Worm (Caenorhabditis elegans) whole organism, L1 larva: ENCODE results near the gene snb-5.

Experiments used
- C16A3.4 ChIP-seq: fragments of 150-350 bp; optimal IDR thresholded peaks from 2 replicates; lab custom pipeline; 2014; ENCODE audit warnings: missing biosample characterization, missing genetic modification characterization
- C34B4.2 ChIP-seq: sonication (generic microtip); optimal IDR thresholded peaks from 2 replicates; lab custom pipeline; 2017; ENCODE audit warnings: mild to moderate bottlenecking, missing genetic modification characterization, missing compliant biosample characterization
- Y116A8C.19 ChIP-seq: sonication (generic microtip); optimal IDR thresholded peaks from 2 replicates; lab custom pipeline; 2016; ENCODE audit warnings: missing compliant biosample characterization, missing genetic modification characterization, borderline replicate concordance
- aha-1 ChIP-seq: fragments of 150-350 bp; optimal IDR thresholded peaks from 2 replicates; lab custom pipeline; 2014; ENCODE audit warnings: missing biosample characterization, missing genetic modification characterization
- alr-1 ChIP-seq: fragments of 200-800 bp; sonication (Bioruptor generic); optimal IDR thresholded peaks from 2 replicates; lab custom pipeline; 2018; ENCODE audit warnings: borderline replicate concordance, mild to moderate bottlenecking, missing genetic modification characterization, missing compliant biosample characterization
- aly-2 ChIP-seq: fragments of 150-350 bp; optimal IDR thresholded peaks from 2 replicates; lab custom pipeline; 2014; ENCODE audit warnings: missing biosample characterization, missing genetic modification characterization
- blmp-1 ChIP-seq: fragments of 150-350 bp; optimal IDR thresholded peaks from 2 replicates; lab custom pipeline; 2014; ENCODE audit warnings: missing biosample characterization, missing genetic modification characterization
- ceh-8 ChIP-seq: fragments of 200-800 bp; sonication (Bioruptor generic); optimal IDR thresholded peaks from 2 replicates; lab custom pipeline; 2018; ENCODE audit warnings: mild to moderate bottlenecking, missing genetic modification characterization, moderate library complexity, missing compliant biosample characterization
- ceh-90 ChIP-seq: sonication (generic microtip); optimal IDR thresholded peaks from 2 replicates; lab custom pipeline; 2016; ENCODE audit warnings: missing genetic modification characterization, missing compliant biosample characterization
- dpl-1 ChIP-seq, 3 experiments: fragments of 150-350 bp in 2 of 3; sonication (generic microtip) in 1 of 3; optimal IDR thresholded peaks; 2 replicates each; lab custom pipeline; 2014 to 2017; ENCODE audit warnings: missing biosample characterization in 3 of 3, missing genetic modification characterization in 3 of 3, missing genetic modification reagents in 3 of 3
- efl-3 ChIP-seq: fragments of 200-800 bp; sonication (Bioruptor generic); optimal IDR thresholded peaks from 2 replicates; lab custom pipeline; 2018; ENCODE audit warnings: mild to moderate bottlenecking, missing genetic modification characterization, missing compliant biosample characterization
- egl-13 ChIP-seq: sonication (generic microtip); optimal IDR thresholded peaks from 2 replicates; lab custom pipeline; 2016; ENCODE audit warnings: missing genotype, missing genetic modification reagents, missing genetic modification characterization, missing compliant biosample characterization
- fkh-8 ChIP-seq: sonication (generic microtip); optimal IDR thresholded peaks from 2 replicates; lab custom pipeline; 2016; ENCODE audit warnings: mild to moderate bottlenecking, missing genetic modification characterization, missing compliant biosample characterization
- fos-1 ChIP-seq: fragments of 150-350 bp; optimal IDR thresholded peaks from 2 replicates; lab custom pipeline; 2014; ENCODE audit warnings: missing biosample characterization, missing genetic modification characterization
- hlh-4 ChIP-seq: sonication (generic microtip); optimal IDR thresholded peaks from 2 replicates; lab custom pipeline; 2016; ENCODE audit warnings: mild to moderate bottlenecking, missing genetic modification characterization, missing compliant biosample characterization
- hpl-2 ChIP-seq: fragments of 150-350 bp; optimal IDR thresholded peaks from 2 replicates; lab custom pipeline; 2014; ENCODE audit warnings: missing biosample characterization, missing genetic modification reagents, missing genetic modification characterization
- irx-1 ChIP-seq: sonication (generic microtip); optimal IDR thresholded peaks from 2 replicates; lab custom pipeline; 2016; ENCODE audit warnings: missing genetic modification characterization, missing compliant biosample characterization
- isw-1 ChIP-seq: fragments of 200-800 bp; sonication (Bioruptor generic); IDR thresholded peaks from 2 replicates; pipeline ENCODE4 v1.3.6; 2022; ENCODE audit warnings: missing genetic modification characterization, missing compliant biosample characterization
- lin-13 ChIP-seq: fragments of 150-350 bp; optimal IDR thresholded peaks from 2 replicates; lab custom pipeline; 2014; ENCODE audit warnings: missing biosample characterization, missing genetic modification reagents, missing genetic modification characterization
- lin-14 ChIP-seq: fragments of 200-800 bp; sonication (Bioruptor generic); optimal IDR thresholded peaks from 2 replicates; lab custom pipeline; 2018; ENCODE audit warnings: mild to moderate bottlenecking, missing genetic modification characterization, moderate library complexity, missing compliant biosample characterization
- lin-35 ChIP-seq, 2 experiments: fragments of 150-350 bp; optimal IDR thresholded peaks; 2 replicates each; lab custom pipeline; 2014; ENCODE audit warnings: missing biosample characterization in 2 of 2, missing genetic modification characterization in 2 of 2, missing genetic modification reagents in 2 of 2
- lin-39 ChIP-seq: fragments of 150-350 bp; optimal IDR thresholded peaks from 2 replicates; lab custom pipeline; 2014; ENCODE audit warnings: missing biosample characterization, missing genetic modification reagents, missing genetic modification characterization
- lir-3 ChIP-seq: sonication (generic microtip); optimal IDR thresholded peaks from 2 replicates; lab custom pipeline; 2016; ENCODE audit warnings: mild to moderate bottlenecking, missing genetic modification characterization, moderate library complexity, missing compliant biosample characterization; ENCODE audit not compliant: poor library complexity
- lsy-2 ChIP-seq, 2 experiments: fragments of 150-350 bp; optimal IDR thresholded peaks; 2 replicates each; lab custom pipeline; 2014; ENCODE audit warnings: missing biosample characterization in 2 of 2, missing genetic modification characterization in 2 of 2
- mab-9 ChIP-seq: fragments of 200-800 bp; sonication (Bioruptor generic); IDR thresholded peaks from 2 replicates; pipeline ENCODE4 v1.3.6; 2022; ENCODE audit warnings: missing genetic modification reagents, missing genetic modification characterization, missing compliant biosample characterization
- mef-2 ChIP-seq: fragments of 150-350 bp; optimal IDR thresholded peaks from 2 replicates; lab custom pipeline; 2014; ENCODE audit warnings: missing biosample characterization, missing genetic modification characterization
- mep-1 ChIP-seq: fragments of 150-350 bp; optimal IDR thresholded peaks from 2 replicates; lab custom pipeline; 2014; ENCODE audit warnings: missing biosample characterization, missing genetic modification characterization
- nhr-11 ChIP-seq: fragments of 150-350 bp; optimal IDR thresholded peaks from 2 replicates; lab custom pipeline; 2014; ENCODE audit warnings: missing biosample characterization, missing genetic modification characterization
- nhr-12 ChIP-seq: sonication (generic microtip); optimal IDR thresholded peaks from 2 replicates; lab custom pipeline; 2017; ENCODE audit warnings: missing biosample characterization, missing genetic modification characterization
- nhr-19 ChIP-seq: fragments of 200-800 bp; sonication (Bioruptor generic); conservative IDR thresholded peaks from 2 replicates; pipeline ENCODE4 v1.3.6; 2022; ENCODE audit warnings: missing genetic modification characterization, missing compliant biosample characterization
- nhr-20 ChIP-seq: sonication (generic microtip); optimal IDR thresholded peaks from 2 replicates; lab custom pipeline; 2016; ENCODE audit warnings: mild to moderate bottlenecking, missing genetic modification characterization, missing compliant biosample characterization
- nhr-237 ChIP-seq: fragments of 150-350 bp; optimal IDR thresholded peaks from 2 replicates; lab custom pipeline; 2014; ENCODE audit warnings: missing biosample characterization, missing genetic modification characterization
- nhr-28 ChIP-seq: fragments of 150-350 bp; optimal IDR thresholded peaks from 2 replicates; lab custom pipeline; 2014; ENCODE audit warnings: missing biosample characterization, missing genetic modification characterization
- nhr-47 ChIP-seq: sonication (generic microtip); optimal IDR thresholded peaks from 2 replicates; lab custom pipeline; 2016; ENCODE audit warnings: mild to moderate bottlenecking, missing genetic modification characterization, moderate library complexity, missing compliant biosample characterization
- nhr-71 ChIP-seq: sonication (generic microtip); optimal IDR thresholded peaks from 2 replicates; lab custom pipeline; 2016; ENCODE audit warnings: mild to moderate bottlenecking, missing genetic modification characterization, moderate library complexity, missing compliant biosample characterization
- nhr-77 ChIP-seq: fragments of 150-350 bp; optimal IDR thresholded peaks from 2 replicates; lab custom pipeline; 2014; ENCODE audit warnings: missing biosample characterization, missing genetic modification characterization
- nhr-84 ChIP-seq: sonication (generic microtip); optimal IDR thresholded peaks from 2 replicates; lab custom pipeline; 2017; ENCODE audit warnings: missing biosample characterization, missing genetic modification characterization
- nhr-85 ChIP-seq: sonication (generic microtip); peaks from one replicate; lab custom pipeline; 2016; ENCODE audit warnings: missing genetic modification characterization, inconsistent platforms, missing compliant biosample characterization
- nhr-90 ChIP-seq: sonication (generic microtip); optimal IDR thresholded peaks from 2 replicates; lab custom pipeline; 2016; ENCODE audit warnings: mild to moderate bottlenecking, missing genetic modification characterization, missing compliant biosample characterization; ENCODE audit not compliant: poor library complexity
- pag-3 ChIP-seq: sonication (generic microtip); optimal IDR thresholded peaks from 2 replicates; lab custom pipeline; 2017; ENCODE audit warnings: missing genetic modification characterization, mild to moderate bottlenecking, missing compliant biosample characterization, antibody characterized with exemption, borderline replicate concordance; ENCODE audit not compliant: insufficient read depth
- pax-3 ChIP-seq: fragments of 200-800 bp; sonication (Bioruptor generic); optimal IDR thresholded peaks from 2 replicates; lab custom pipeline; 2018; ENCODE audit warnings: mild to moderate bottlenecking, missing genetic modification characterization, moderate library complexity, missing compliant biosample characterization
- pqm-1 ChIP-seq: sonication (generic microtip); optimal IDR thresholded peaks from 3 replicates; lab custom pipeline; 2017; ENCODE audit warnings: missing biosample characterization, missing genetic modification characterization
- rnt-1 ChIP-seq: sonication (generic microtip); optimal IDR thresholded peaks from 2 replicates; lab custom pipeline; 2016; ENCODE audit warnings: mild to moderate bottlenecking, missing genetic modification characterization, moderate library complexity, missing compliant biosample characterization
- snpc-4 ChIP-seq: fragments of 150-350 bp; optimal IDR thresholded peaks from 2 replicates; lab custom pipeline; 2014; ENCODE audit warnings: missing biosample characterization, missing genetic modification characterization
- snu-23 ChIP-seq: sonication (generic microtip); optimal IDR thresholded peaks from 2 replicates; lab custom pipeline; 2016; ENCODE audit warnings: missing genetic modification characterization, missing compliant biosample characterization
- sptf-1 ChIP-seq: fragments of 150-350 bp; optimal IDR thresholded peaks from 2 replicates; lab custom pipeline; 2014; ENCODE audit warnings: missing biosample characterization, missing genetic modification characterization
- sup-37 ChIP-seq: fragments of 200-800 bp; sonication (Bioruptor generic); optimal IDR thresholded peaks from 2 replicates; lab custom pipeline; 2018; ENCODE audit warnings: mild to moderate bottlenecking, missing genetic modification characterization, missing compliant biosample characterization
- tlp-1 ChIP-seq: fragments of 150-350 bp; optimal IDR thresholded peaks from 2 replicates; lab custom pipeline; 2014; ENCODE audit warnings: missing biosample characterization, missing genetic modification characterization
- unc-130 ChIP-seq: fragments of 150-350 bp; optimal IDR thresholded peaks from 2 replicates; lab custom pipeline; 2017; ENCODE audit warnings: missing biosample characterization, missing genetic modification characterization, inconsistent platforms
- unc-62 ChIP-seq: fragments of 150-350 bp; optimal IDR thresholded peaks from 2 replicates; lab custom pipeline; 2014; ENCODE audit warnings: missing biosample characterization, missing genetic modification reagents, missing genetic modification characterization
- xbp-1 ChIP-seq: sonication (generic microtip); optimal IDR thresholded peaks from 2 replicates; lab custom pipeline; 2016; ENCODE audit warnings: missing genetic modification characterization, missing compliant biosample characterization

snb-5 gene

DNA sequence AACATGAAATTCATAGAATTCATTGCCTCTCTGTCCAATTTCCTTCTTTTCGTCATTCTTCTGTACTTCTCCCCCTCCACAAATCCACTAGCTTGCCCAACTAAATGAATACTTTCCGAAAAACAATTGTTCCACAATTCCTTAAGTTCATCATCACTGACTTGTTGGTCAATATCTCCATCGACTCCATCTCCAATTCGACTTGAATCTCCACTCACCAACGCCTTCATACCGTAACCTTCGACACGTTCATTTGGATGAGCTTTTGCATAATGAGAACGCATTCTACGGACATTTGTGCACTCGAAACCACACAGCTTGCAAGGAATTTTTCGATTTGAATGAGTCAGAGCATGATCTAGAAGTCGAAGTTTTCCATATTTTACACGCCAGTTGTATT, 38.1 kb downstream of the snb-5 start:
- TF ChIP-seq snu-23 (no peak), Y116A8C.19 (tag; lab: Kevin White, UChicago) (no peak), nhr-19 (no peak), unc-62 (GFP tag; lab: Kevin White, UChicago) (no peak), sptf-1 (tag; lab: Kevin White, UChicago) (no peak), hlh-4 (tag; lab: Kevin White, UChicago) (no peak), lin-14 (GFP tag; lab: Kevin White, UChicago) (no peak), lin-13 (GFP tag; lab: Kevin White, UChicago) (no peak), nhr-77 (tag; lab: Kevin White, UChicago) (no peak), ceh-8 (GFP tag; lab: Kevin White, UChicago) (no peak), lin-35 (GFP tag; optimal IDR thresholded peaks at IDR 0.05; lab: Kevin White, UChicago) (no peak), nhr-28 (no peak), sup-37 (no peak), efl-3 (GFP tag; lab: Kevin White, UChicago) (no peak), unc-130 (tag; lab: Kevin White, UChicago) (no peak), alr-1 (no peak), snpc-4 (no peak), ceh-90 (tag; lab: Kevin White, UChicago) (no peak), C16A3.4 (tag; lab: Kevin White, UChicago) (no peak)

DNA sequence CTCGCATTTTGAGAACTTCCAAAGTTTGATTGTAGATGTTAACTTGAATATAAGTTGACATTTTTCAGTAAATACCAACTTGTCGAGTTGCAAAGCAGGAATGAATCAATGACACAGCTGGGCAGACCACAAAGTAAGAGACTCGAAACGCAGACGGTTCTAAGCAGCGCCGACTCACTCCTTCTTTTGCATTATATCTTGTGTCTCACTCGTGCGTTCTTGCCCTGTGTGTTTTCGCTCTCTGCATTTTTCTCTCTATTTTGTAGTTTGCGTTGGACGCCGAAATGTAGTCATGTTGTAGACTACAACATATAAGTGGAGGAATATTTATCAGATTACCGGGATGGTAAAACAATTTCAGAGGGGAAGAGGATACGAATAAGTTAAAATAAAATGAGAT, 40.0 kb downstream of the snb-5 start, which contains the start of gene C02F5.12:
Gene C02F5.12 (minus strand): TSS at position 221 of the 400 bp plus-strand sequence.
- TF ChIP-seq pqm-1 (tag; lab: Kevin White, UChicago) = no peak
- no peak for TF ChIP-seq nhr-11 (tag; lab: Kevin White, UChicago)
- no peak for TF ChIP-seq ceh-8 (GFP tag; lab: Kevin White, UChicago)
- TF ChIP-seq nhr-20 = peak; percentile 60
- TF ChIP-seq blmp-1 (tag; lab: Kevin White, UChicago) = peak; percentile 64
- TF ChIP-seq lir-3 = no peak
- TF ChIP-seq isw-1 = no peak
- TF ChIP-seq xbp-1 (tag; lab: Kevin White, UChicago) = no peak
- TF ChIP-seq tlp-1 (tag; lab: Kevin White, UChicago) = no peak
- no peak for TF ChIP-seq sup-37
- peak; percentile 11 to 32 for TF ChIP-seq lsy-2 (tag; optimal IDR thresholded peaks at IDR 0.05; lab: Kevin White, UChicago)
- TF ChIP-seq pag-3 (tag; lab: Kevin White, UChicago) = no peak
- peak; percentile 32 for TF ChIP-seq lin-14 (GFP tag; lab: Kevin White, UChicago)
- no peak for TF ChIP-seq pax-3 (tag; lab: Kevin White, UChicago)
- TF ChIP-seq fos-1 (tag; lab: Kevin White, UChicago) = no peak
- no peak for TF ChIP-seq nhr-12
- no peak for TF ChIP-seq dpl-1 (GFP tag; optimal IDR thresholded peaks at IDR 0.05; lab: Kevin White, UChicago)
- no peak for TF ChIP-seq nhr-19
- peak; percentile 63 for TF ChIP-seq mep-1 (tag; lab: Kevin White, UChicago)
- TF ChIP-seq nhr-47 (tag; lab: Kevin White, UChicago) = no peak
- TF ChIP-seq fkh-8 (tag; lab: Kevin White, UChicago) = no peak
- no peak for TF ChIP-seq hlh-4 (tag; lab: Kevin White, UChicago)
- TF ChIP-seq lin-35 (GFP tag; optimal IDR thresholded peaks at IDR 0.05; lab: Kevin White, UChicago) = peak in 1 of 2 experiments; percentile 21
- peak; percentile 51 for TF ChIP-seq nhr-71 (tag; lab: Kevin White, UChicago)
- no peak for TF ChIP-seq sptf-1 (tag; lab: Kevin White, UChicago)
- peak; percentile 39 for TF ChIP-seq snu-23
- no peak for TF ChIP-seq nhr-84 (tag; lab: Kevin White, UChicago)
- peak; percentile 46 for TF ChIP-seq nhr-85 (tag; lab: Kevin White, UChicago)
- no peak for TF ChIP-seq nhr-237
- TF ChIP-seq mef-2 (tag; lab: Kevin White, UChicago) = no peak
- TF ChIP-seq egl-13 (tag; lab: Kevin White, UChicago) = no peak
- TF ChIP-seq aha-1 (tag; lab: Kevin White, UChicago) = no peak
- peak; percentile 15 for TF ChIP-seq nhr-90 (tag; lab: Kevin White, UChicago)
- TF ChIP-seq irx-1 (tag; lab: Kevin White, UChicago) = no peak
- no peak for TF ChIP-seq aly-2 (tag; lab: Kevin White, UChicago)
- no peak for TF ChIP-seq C34B4.2
- TF ChIP-seq hpl-2 = no peak
- no peak for TF ChIP-seq lin-39 (tag; lab: Kevin White, UChicago)
- TF ChIP-seq alr-1 = no peak
- TF ChIP-seq unc-62 (GFP tag; lab: Kevin White, UChicago) = no peak
- peak; percentile 11 for TF ChIP-seq rnt-1 (tag; lab: Kevin White, UChicago)
- TF ChIP-seq snpc-4 = no peak
- TF ChIP-seq mab-9 (GFP tag; lab: Robert Waterston, UW) = no peak
